Fruit fly (Drosophila melanogaster) whole organism, embryonic: ENCODE measurements around the gene CG32462.

ENCODE experiments used
- CG11456 ChIP-seq: fragments of 200-800 bp; sonication (Bioruptor generic); IDR thresholded peaks from 3 replicates; pipeline ENCODE4 v1.3.6; 2022; ENCODE audit warnings: missing biosample characterization, missing genetic modification characterization
- CG11696 ChIP-seq: fragments of 200-800 bp; sonication (Bioruptor generic); IDR thresholded peaks from 2 replicates; pipeline ENCODE4 v1.3.6; 2022; ENCODE audit warnings: missing biosample characterization, missing genetic modification characterization
- CG11723 ChIP-seq: fragments of 200-800 bp; sonication (Bioruptor generic); optimal IDR thresholded peaks from 2 replicates; lab custom pipeline; 2017; ENCODE audit warnings: missing biosample characterization, mild to moderate bottlenecking, missing genetic modification characterization
- CG12236 ChIP-seq: fragments of 200-800 bp; sonication (Bioruptor generic); optimal IDR thresholded peaks from 2 replicates; lab custom pipeline; 2016; ENCODE audit warnings: missing biosample characterization, missing genetic modification characterization
- CG12391 ChIP-seq: fragments of 200-800 bp; sonication (Bioruptor generic); optimal IDR thresholded peaks from 3 replicates; lab custom pipeline; 2018; ENCODE audit warnings: missing biosample characterization, mild to moderate bottlenecking, missing genetic modification characterization, moderate library complexity
- CG13123 ChIP-seq: fragments of 200-800 bp; sonication (Bioruptor generic); optimal IDR thresholded peaks from 2 replicates; lab custom pipeline; 2016; ENCODE audit warnings: missing biosample characterization, missing genetic modification characterization
- CG14965 ChIP-seq: fragments of 200-800 bp; sonication (Bioruptor generic); optimal IDR thresholded peaks from 2 replicates; lab custom pipeline; 2016; ENCODE audit warnings: missing biosample characterization, missing genetic modification characterization, borderline replicate concordance
- CG15011 ChIP-seq: fragments of 200-800 bp; sonication (Bioruptor generic); optimal IDR thresholded peaks from 3 replicates; lab custom pipeline; 2018; ENCODE audit warnings: missing biosample characterization, mild to moderate bottlenecking, missing genetic modification characterization
- CG1529 ChIP-seq: fragments of 200-800 bp; sonication (Bioruptor generic); optimal IDR thresholded peaks from 3 replicates; lab custom pipeline; 2018; ENCODE audit warnings: missing biosample characterization, missing genetic modification characterization
- CG1602 ChIP-seq: fragments of 200-800 bp; sonication (Bioruptor generic); optimal IDR thresholded peaks from 3 replicates; lab custom pipeline; 2016; ENCODE audit warnings: missing biosample characterization, missing genetic modification characterization
- CG17359 ChIP-seq: fragments of 200-800 bp; sonication (Bioruptor generic); optimal IDR thresholded peaks from 3 replicates; lab custom pipeline; 2018; ENCODE audit warnings: missing biosample characterization, mild to moderate bottlenecking, missing genetic modification characterization, moderate library complexity
- CG17912 ChIP-seq: fragments of 200-800 bp; sonication (Bioruptor generic); optimal IDR thresholded peaks from 2 replicates; lab custom pipeline; 2018; ENCODE audit warnings: missing biosample characterization, mild to moderate bottlenecking, missing genetic modification characterization
- CG1832 ChIP-seq: fragments of 200-800 bp; sonication (Bioruptor generic); optimal IDR thresholded peaks from 2 replicates; lab custom pipeline; 2017; ENCODE audit warnings: missing biosample characterization, mild to moderate bottlenecking, missing genetic modification characterization, inconsistent platforms
- CG18764 ChIP-seq: fragments of 200-800 bp; sonication (Bioruptor generic); optimal IDR thresholded peaks from 3 replicates; lab custom pipeline; 2016; ENCODE audit warnings: missing biosample characterization, missing genetic modification characterization
- CG2712 ChIP-seq: fragments of 200-800 bp; optimal IDR thresholded peaks from 3 replicates; lab custom pipeline; 2019; ENCODE audit warnings: missing biosample characterization, mild to moderate bottlenecking, missing genetic modification characterization, moderate library complexity
- CG30020 ChIP-seq: fragments of 200-800 bp; optimal IDR thresholded peaks from 2 replicates; lab custom pipeline; 2019; ENCODE audit warnings: missing biosample characterization, mild to moderate bottlenecking, missing genetic modification characterization, moderate library complexity
- CG30403 ChIP-seq: fragments of 200-800 bp; sonication (Bioruptor generic); optimal IDR thresholded peaks from 3 replicates; lab custom pipeline; 2016; ENCODE audit warnings: missing biosample characterization, missing genetic modification characterization
- CG31224 ChIP-seq: fragments of 200-800 bp; sonication (Bioruptor generic); IDR thresholded peaks from 2 replicates; pipeline ENCODE4 v1.3.6; 2022; ENCODE audit warnings: missing biosample characterization, missing genetic modification characterization
- CG32772 ChIP-seq: fragments of 200-800 bp; sonication (Bioruptor generic); IDR thresholded peaks from 2 replicates; pipeline ENCODE4 v1.3.6; 2022; ENCODE audit warnings: missing biosample characterization, missing genetic modification characterization
- CG33213 ChIP-seq: fragments of 200-800 bp; sonication (Bioruptor generic); optimal IDR thresholded peaks from 3 replicates; lab custom pipeline; 2016; ENCODE audit warnings: missing biosample characterization, missing genetic modification characterization
- CG3726 ChIP-seq: fragments of 200-800 bp; sonication (Bioruptor generic); IDR thresholded peaks from 3 replicates; pipeline ENCODE4, ENCODE4 v1.3.6; 2022; ENCODE audit warnings: missing biosample characterization, missing genetic modification characterization
- CG5180 ChIP-seq: fragments of 200-800 bp; sonication (Bioruptor generic); optimal IDR thresholded peaks from 3 replicates; lab custom pipeline; 2017; ENCODE audit warnings: missing biosample characterization, missing genetic modification characterization, mild to moderate bottlenecking, moderate library complexity, missing genetic modification reagents
- CG6683 ChIP-seq: fragments of 200-800 bp; sonication (Bioruptor generic); optimal IDR thresholded peaks from 2 replicates; lab custom pipeline; 2017; ENCODE audit warnings: missing biosample characterization, mild to moderate bottlenecking, missing genetic modification characterization, missing genetic modification reagents
- CG6791 ChIP-seq: fragments of 200-800 bp; sonication (Bioruptor generic); IDR thresholded peaks from 3 replicates; pipeline ENCODE4 v1.3.6; 2022; ENCODE audit warnings: missing biosample characterization, missing genetic modification characterization; ENCODE audit not compliant: partially characterized antibody
- CG7357 ChIP-seq: fragments of 200-800 bp; sonication (Bioruptor generic); IDR thresholded peaks from 3 replicates; pipeline ENCODE4 v1.3.6; 2022; ENCODE audit warnings: missing biosample characterization, missing genetic modification characterization
- CG7928 ChIP-seq: fragments of 200-800 bp; sonication (Bioruptor generic); optimal IDR thresholded peaks from 2 replicates; lab custom pipeline; 2017; ENCODE audit warnings: missing biosample characterization, mild to moderate bottlenecking, missing genetic modification characterization
- CG7987 ChIP-seq: fragments of 200-800 bp; sonication (Bioruptor generic); optimal IDR thresholded peaks from 2 replicates; lab custom pipeline; 2018; ENCODE audit warnings: missing biosample characterization, mild to moderate bottlenecking, missing genetic modification characterization, moderate library complexity
- E2f2 ChIP-seq: fragments of 200-800 bp; sonication (Bioruptor generic); IDR thresholded peaks from 2 replicates; pipeline ENCODE4 v1.3.6; 2022; ENCODE audit warnings: missing biosample characterization, missing genetic modification characterization
- H2.0 ChIP-seq: fragments of 200-800 bp; sonication (Bioruptor generic); IDR thresholded peaks from 2 replicates; pipeline ENCODE4 v1.3.6; 2022; ENCODE audit warnings: missing biosample characterization, missing genetic modification characterization
- Hsf ChIP-seq: fragments of 200-800 bp; sonication (Bioruptor generic); optimal IDR thresholded peaks from 3 replicates; lab custom pipeline; 2016; ENCODE audit warnings: missing biosample characterization, missing genetic modification characterization
- Kr ChIP-seq: fragments of 200-800 bp; sonication (Bioruptor generic); optimal IDR thresholded peaks from 2 replicates; lab custom pipeline; 2017; ENCODE audit warnings: missing biosample characterization, mild to moderate bottlenecking, missing genetic modification characterization
- Lim3 ChIP-seq: fragments of 200-800 bp; sonication (Bioruptor generic); IDR thresholded peaks from 2 replicates; pipeline ENCODE4 v1.3.6; 2022; ENCODE audit warnings: missing biosample characterization, missing genetic modification characterization
- Max ChIP-seq: fragments of 200-800 bp; sonication (Bioruptor generic); optimal IDR thresholded peaks from 2 replicates; lab custom pipeline; 2016; ENCODE audit warnings: missing biosample characterization, mild to moderate bottlenecking, missing genetic modification characterization
- Med ChIP-seq: fragments of 200-800 bp; sonication (Bioruptor generic); peaks from one replicate; lab custom pipeline; 2016; ENCODE audit warnings: missing biosample characterization, missing genetic modification characterization, mild to moderate bottlenecking, inconsistent platforms, moderate library complexity
- Mrtf ChIP-seq: fragments of 200-800 bp; sonication (Bioruptor generic); IDR thresholded peaks from 3 replicates; pipeline ENCODE4 v1.3.6; 2022; ENCODE audit warnings: missing biosample characterization, missing genetic modification characterization
- Trl ChIP-seq, 3 experiments: fragments of >200 bp in 2 of 3; fragments of 200-800 bp in 1 of 3; sonication (Bioruptor generic) in 1 of 3; optimal IDR thresholded peaks; 2 replicates in 1 of 3; 3 replicates in 2 of 3; lab custom pipeline; 2016 to 2017; ENCODE audit warnings: missing biosample characterization in 1 of 3, missing genetic modification characterization in 1 of 3
- Usf ChIP-seq: fragments of 200-800 bp; sonication (Bioruptor generic); optimal IDR thresholded peaks from 2 replicates; lab custom pipeline; 2017; ENCODE audit warnings: missing genotype, missing biosample characterization, missing genetic modification characterization
- abd-A ChIP-seq: fragments of 200-800 bp; sonication (Bioruptor generic); optimal IDR thresholded peaks from 3 replicates; lab custom pipeline; 2019; ENCODE audit warnings: missing biosample characterization, mild to moderate bottlenecking, missing genetic modification characterization, moderate library complexity
- ash1 ChIP-seq: fragments of 200-800 bp; sonication (Bioruptor generic); optimal IDR thresholded peaks from 2 replicates; lab custom pipeline; 2018; ENCODE audit warnings: missing biosample characterization, mild to moderate bottlenecking, missing genetic modification characterization
- bab2 ChIP-seq: fragments of 200-800 bp; sonication (Bioruptor generic); optimal IDR thresholded peaks from 2 replicates; lab custom pipeline; 2016; ENCODE audit warnings: missing biosample characterization, missing genetic modification characterization
- ci ChIP-seq: fragments of 200-800 bp; sonication (Bioruptor generic); IDR thresholded peaks from 3 replicates; pipeline ENCODE4 v1.3.6; 2022; ENCODE audit warnings: missing biosample characterization, missing genetic modification characterization
- corto ChIP-seq: fragments of 200-800 bp; sonication (Bioruptor generic); optimal IDR thresholded peaks from 2 replicates; lab custom pipeline; 2016; ENCODE audit warnings: missing biosample characterization, mild to moderate bottlenecking, missing genetic modification characterization, moderate library complexity
- crp ChIP-seq, 2 experiments: fragments of 200-800 bp; sonication (Bioruptor generic); optimal IDR thresholded peaks; 2 replicates in 1 of 2; 3 replicates in 1 of 2; lab custom pipeline; 2017; ENCODE audit warnings: missing biosample characterization in 2 of 2, missing genetic modification characterization in 2 of 2, mild to moderate bottlenecking in 1 of 2, moderate library complexity in 1 of 2
- cwo ChIP-seq: fragments of 200-800 bp; sonication (Bioruptor generic); optimal IDR thresholded peaks from 3 replicates; lab custom pipeline; 2017; ENCODE audit warnings: missing biosample characterization, missing genetic modification characterization, mild to moderate bottlenecking, moderate library complexity, missing genetic modification reagents
- klu ChIP-seq: fragments of 200-800 bp; sonication (Bioruptor generic); IDR thresholded peaks from 2 replicates; pipeline ENCODE4 v1.3.6; 2022; ENCODE audit warnings: missing biosample characterization, missing genetic modification characterization
- peb ChIP-seq: fragments of 200-800 bp; sonication (Bioruptor generic); IDR thresholded peaks from 2 replicates; pipeline ENCODE4 v1.3.6; 2022; ENCODE audit warnings: missing biosample characterization, missing genetic modification characterization
- ranshi ChIP-seq: fragments of 200-800 bp; sonication (Bioruptor generic); IDR thresholded peaks from 2 replicates; pipeline ENCODE4 v1.3.6; 2022; ENCODE audit warnings: missing biosample characterization, missing genetic modification characterization
- tll ChIP-seq, 2 experiments: fragments of 200-800 bp in 1 of 2; fragments of >200 bp in 1 of 2; sonication (Bioruptor generic) in 1 of 2; optimal IDR thresholded peaks; 2 replicates each; lab custom pipeline; 2017 to 2019; ENCODE audit warnings: missing biosample characterization in 2 of 2, missing genetic modification characterization in 2 of 2, mild to moderate bottlenecking in 1 of 2, moderate library complexity in 1 of 2
- trh ChIP-seq: fragments of 200-800 bp; sonication (Bioruptor generic); optimal IDR thresholded peaks from 2 replicates; lab custom pipeline; 2016; ENCODE audit warnings: missing biosample characterization, missing genetic modification characterization
- wor ChIP-seq: fragments of 200-800 bp; sonication (Bioruptor generic); IDR thresholded peaks from 2 replicates; pipeline ENCODE4 v1.3.6; 2022; ENCODE audit warnings: missing biosample characterization, missing genetic modification characterization

Gene CG32462

DNA sequence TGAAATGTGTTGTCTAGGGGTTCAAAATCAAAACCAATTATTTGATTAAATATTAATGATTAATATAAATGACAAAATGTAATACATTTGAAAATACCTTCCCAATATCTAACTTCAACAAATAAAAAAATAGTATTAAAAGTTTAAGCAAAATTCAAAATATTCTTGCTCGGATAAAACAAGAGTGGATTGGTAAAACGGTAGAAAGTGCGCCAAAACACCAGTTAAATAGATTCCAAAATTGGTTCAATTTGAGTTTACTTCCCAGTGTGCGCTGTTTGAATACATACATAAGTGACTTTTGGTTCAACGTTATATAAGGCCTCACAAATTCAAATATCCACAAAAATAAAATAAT is 11.7 kb upstream of the CG32462 start (continued):
- peak; percentile 78 for TF ChIP-seq CG30403 (GFP tag; lab: Kevin White, UChicago)
- no peak for TF ChIP-seq CG1832 (GFP tag; lab: Kevin White, UChicago)
- TF ChIP-seq trh (GFP tag; lab: Kevin White, UChicago), result peak; percentile 29
- TF ChIP-seq corto (GFP tag; lab: Kevin White, UChicago), result peak; percentile 54
- TF ChIP-seq E2f2, result peak; percentile 53; the same call in 1 of the 2 replicates
- TF ChIP-seq Trl (optimal IDR thresholded peaks at IDR 0.05; lab: Kevin White, UChicago), result no peak
- no peak for TF ChIP-seq Trl (GFP tag; optimal IDR thresholded peaks at IDR 0.05; lab: Kevin White, UChicago)
- TF ChIP-seq CG1602 (GFP tag; lab: Kevin White, UChicago), result peak; percentile 27
- peak; percentile 50 for TF ChIP-seq CG5180 (GFP tag; lab: Kevin White, UChicago)
- TF ChIP-seq Usf (GFP tag; lab: Kevin White, UChicago), result no peak
- TF ChIP-seq ash1, result no peak
- TF ChIP-seq CG32772 (GFP tag; lab: Robert Waterston, UW), result 0 out of 2 replicates have a peak, but pooled peaks have one; percentile 31
- peak; percentile 27; the same call in 1 of the 2 replicates for TF ChIP-seq CG31224
- peak; percentile 45 for TF ChIP-seq H2.0 (GFP tag; lab: Robert Waterston, UW)
- TF ChIP-seq Kr, result no peak
- no peak for TF ChIP-seq CG18764 (GFP tag; lab: Kevin White, UChicago)
- peak; percentile 79 for TF ChIP-seq CG2712 (tag; lab: Kevin White, UChicago)
- no peak for TF ChIP-seq CG17912
- TF ChIP-seq bab2, result peak; percentile 22
- TF ChIP-seq Lim3 (GFP tag; lab: Robert Waterston, UW), result no peak
- 0 out of 2 replicates have a peak, but pooled peaks have one; percentile 32 for TF ChIP-seq peb
- peak; percentile 46 for TF ChIP-seq CG7928 (GFP tag; lab: Kevin White, UChicago)
- TF ChIP-seq CG12236 (GFP tag; lab: Kevin White, UChicago), result no peak
- peak; percentile 45 for TF ChIP-seq CG11723
- no peak; the same call in 1 of the 3 replicates for TF ChIP-seq ci (GFP tag; lab: Robert Waterston, UW)
- peak; percentile 16; the same call in 1 of the 3 replicates for TF ChIP-seq Mrtf
- TF ChIP-seq CG15011 (GFP tag; lab: Kevin White, UChicago), result peak; percentile 35
- no peak for TF ChIP-seq CG11456 (GFP tag; lab: Robert Waterston, UW)
- no peak for TF ChIP-seq CG11696 (GFP tag; lab: Robert Waterston, UW)
- no peak for TF ChIP-seq abd-A (tag; lab: Kevin White, UChicago)
- TF ChIP-seq CG3726 (GFP tag; lab: Robert Waterston, UW), result no peak
- TF ChIP-seq tll (GFP tag; optimal IDR thresholded peaks at IDR 0.05; lab: Kevin White, UChicago), result no peak
- TF ChIP-seq CG13123 (GFP tag; lab: Kevin White, UChicago), result peak; percentile 37
- TF ChIP-seq CG33213 (GFP tag; lab: Kevin White, UChicago), result no peak
- no peak for TF ChIP-seq CG14965 (GFP tag; lab: Kevin White, UChicago)
- peak; percentile 56 for TF ChIP-seq wor (GFP tag; lab: Robert Waterston, UW)
- peak; percentile 56 for TF ChIP-seq Med (GFP tag; lab: Kevin White, UChicago)
- no peak for TF ChIP-seq CG7357 (GFP tag; lab: Robert Waterston, UW)
- TF ChIP-seq CG30020 (tag; lab: Kevin White, UChicago), result peak; percentile 22
- TF ChIP-seq CG7987 (GFP tag; lab: Kevin White, UChicago), result no peak
- TF ChIP-seq CG17359, result peak; percentile 74
- TF ChIP-seq Max (GFP tag; lab: Kevin White, UChicago), result peak; percentile 49
- 0 out of 2 replicates have a peak, but pooled peaks have one; percentile 47 for TF ChIP-seq ranshi (GFP tag; lab: Robert Waterston, UW)
- TF ChIP-seq CG12391 (tag; lab: Kevin White, UChicago), result peak; percentile 77
- no peak for TF ChIP-seq crp (GFP tag; optimal IDR thresholded peaks at IDR 0.05; lab: Kevin White, UChicago)
- TF ChIP-seq CG6683 (GFP tag; lab: Kevin White, UChicago), result no peak
- TF ChIP-seq CG6791 (GFP tag; lab: Robert Waterston, UW), result no peak
- TF ChIP-seq cwo (GFP tag; lab: Kevin White, UChicago), result peak; percentile 49
- TF ChIP-seq klu (GFP tag; lab: Robert Waterston, UW), result 0 out of 2 replicates have a peak, but pooled peaks have one; percentile 18
- peak; percentile 53 for TF ChIP-seq Hsf (GFP tag; lab: Kevin White, UChicago)
- TF ChIP-seq CG1529 (GFP tag; lab: Kevin White, UChicago), result peak; percentile 27
